Fruit fly (Drosophila melanogaster): Measurements from ENCODE around the gene pie.

- TF ChIP-seq CG32121 (GFP tag; IDR thresholded peaks at IDR 0.05) (no peak), Pif1B (GFP tag; optimal IDR thresholded peaks at IDR 0.05) (no peak), Snoo (tag; optimal IDR thresholded peaks at IDR 0.05) (no peak), CG17806 (tag; optimal IDR thresholded peaks at IDR 0.05) (no peak)
These were observed 43.9 kb downstream of the pie start for dm6 chr2L:10378631-10379030.

Measured in whole organism, pupa.